Worm (Caenorhabditis elegans) whole organism, L2 larva: ENCODE results near the gene Y53G8B.1.

Source experiments
- C34F6.9 ChIP-seq: fragments of 150-350 bp; optimal IDR thresholded peaks from 2 replicates; lab custom pipeline; 2014; ENCODE audit warnings: missing biosample characterization, missing genetic modification characterization
- F13H6.1 ChIP-seq: sonication (generic microtip); optimal IDR thresholded peaks from 2 replicates; lab custom pipeline; 2016; ENCODE audit warnings: missing genetic modification characterization, missing compliant biosample characterization
- R02D3.7 ChIP-seq: fragments of 150-350 bp; optimal IDR thresholded peaks from 2 replicates; lab custom pipeline; 2014; ENCODE audit warnings: missing biosample characterization, missing genetic modification characterization
- ZK546.5 ChIP-seq: sonication (generic microtip); optimal IDR thresholded peaks from 2 replicates; lab custom pipeline; 2017; ENCODE audit warnings: missing biosample characterization, missing genetic modification characterization
- alr-1 ChIP-seq: fragments of 150-350 bp; optimal IDR thresholded peaks from 2 replicates; lab custom pipeline; 2014; ENCODE audit warnings: missing biosample characterization, missing genetic modification characterization
- ama-1 ChIP-seq: fragments of 150-350 bp; optimal IDR thresholded peaks from 2 replicates; lab custom pipeline; 2018; ENCODE audit warnings: inconsistent platforms
- ceh-16 ChIP-seq: fragments of 150-350 bp; optimal IDR thresholded peaks from 2 replicates; lab custom pipeline; 2014; ENCODE audit warnings: missing biosample characterization, missing genetic modification characterization
- ceh-82 ChIP-seq: fragments of 150-350 bp; optimal IDR thresholded peaks from 2 replicates; lab custom pipeline; 2014; ENCODE audit warnings: missing biosample characterization, missing genetic modification characterization
- crh-2 ChIP-seq: sonication (generic microtip); optimal IDR thresholded peaks from 2 replicates; lab custom pipeline; 2017; ENCODE audit warnings: missing biosample characterization, missing genetic modification characterization
- dmd-4 ChIP-seq: sonication (generic microtip); optimal IDR thresholded peaks from 2 replicates; lab custom pipeline; 2017; ENCODE audit warnings: missing biosample characterization, missing genetic modification characterization
- elt-1 ChIP-seq: fragments of 150-350 bp; optimal IDR thresholded peaks from 2 replicates; lab custom pipeline; 2014; ENCODE audit warnings: missing biosample characterization, missing genetic modification characterization
- gmeb-1 ChIP-seq: fragments of 150-350 bp; optimal IDR thresholded peaks from 2 replicates; lab custom pipeline; 2014; ENCODE audit warnings: missing biosample characterization, missing genetic modification characterization
- lin-13 ChIP-seq: fragments of 150-350 bp; optimal IDR thresholded peaks from 2 replicates; lab custom pipeline; 2014; ENCODE audit warnings: missing biosample characterization, missing genetic modification reagents, missing genetic modification characterization
- lin-39 ChIP-seq: fragments of 150-350 bp; optimal IDR thresholded peaks from 2 replicates; lab custom pipeline; 2014; ENCODE audit warnings: missing biosample characterization, missing genetic modification reagents, missing genetic modification characterization
- lsy-2 ChIP-seq, 2 experiments: fragments of 150-350 bp in 1 of 2; sonication (generic microtip) in 1 of 2; optimal IDR thresholded peaks; 2 replicates each; lab custom pipeline; 2014 to 2017; ENCODE audit warnings: missing biosample characterization in 2 of 2, missing genetic modification characterization in 2 of 2
- mab-5 ChIP-seq: fragments of 150-350 bp; optimal IDR thresholded peaks from 2 replicates; lab custom pipeline; 2014; ENCODE audit warnings: missing biosample characterization, missing genetic modification characterization
- mbf-1 ChIP-seq: sonication (generic microtip); optimal IDR thresholded peaks from 2 replicates; lab custom pipeline; 2017; ENCODE audit warnings: missing biosample characterization, missing genetic modification characterization
- nhr-12 ChIP-seq: fragments of 150-350 bp; optimal IDR thresholded peaks from 2 replicates; lab custom pipeline; 2014; ENCODE audit warnings: missing biosample characterization, missing genetic modification characterization
- nhr-129 ChIP-seq: fragments of 150-350 bp; optimal IDR thresholded peaks from 2 replicates; lab custom pipeline; 2014; ENCODE audit warnings: missing biosample characterization, missing genetic modification characterization
- nhr-23 ChIP-seq: fragments of 150-350 bp; optimal IDR thresholded peaks from 2 replicates; lab custom pipeline; 2014; ENCODE audit warnings: missing biosample characterization, missing genetic modification reagents, missing genetic modification characterization
- nhr-25 ChIP-seq: fragments of 150-350 bp; sonication (generic microtip); optimal IDR thresholded peaks from 3 replicates; lab custom pipeline; 2014; ENCODE audit warnings: missing biosample characterization, missing genetic modification characterization
- nhr-6 ChIP-seq: fragments of 150-350 bp; optimal IDR thresholded peaks from 2 replicates; lab custom pipeline; 2014; ENCODE audit warnings: missing biosample characterization, missing genetic modification characterization
- nhr-77 ChIP-seq: fragments of 150-350 bp; optimal IDR thresholded peaks from 2 replicates; lab custom pipeline; 2014; ENCODE audit warnings: missing biosample characterization, missing genetic modification characterization
- peb-1 ChIP-seq: fragments of 150-350 bp; optimal IDR thresholded peaks from 2 replicates; lab custom pipeline; 2014; ENCODE audit warnings: missing biosample characterization, missing genetic modification characterization
- sem-4 ChIP-seq: fragments of 150-350 bp; optimal IDR thresholded peaks from 2 replicates; lab custom pipeline; 2014; ENCODE audit warnings: missing biosample characterization, missing genetic modification reagents, missing genetic modification characterization
- skn-1 ChIP-seq: sonication (generic microtip); optimal IDR thresholded peaks from 2 replicates; lab custom pipeline; 2017; ENCODE audit warnings: missing biosample characterization, missing genetic modification characterization
- sma-9 ChIP-seq, 2 experiments: fragments of 150-350 bp in 1 of 2; sonication (generic microtip) in 1 of 2; optimal IDR thresholded peaks; 2 replicates each; lab custom pipeline; 2014 to 2016; ENCODE audit warnings: missing genetic modification characterization in 2 of 2, mild to moderate bottlenecking in 1 of 2, missing biosample characterization in 1 of 2, missing compliant biosample characterization in 1 of 2, missing genetic modification reagents in 1 of 2, moderate library complexity in 1 of 2
- snpc-4 ChIP-seq: fragments of 150-350 bp; optimal IDR thresholded peaks from 2 replicates; lab custom pipeline; 2014; ENCODE audit warnings: missing biosample characterization, missing genetic modification characterization
- unc-39 ChIP-seq: fragments of 150-350 bp; optimal IDR thresholded peaks from 2 replicates; lab custom pipeline; 2014; ENCODE audit warnings: missing biosample characterization, missing genetic modification characterization
- unc-55 ChIP-seq: fragments of 150-350 bp; sonication (generic microtip); optimal IDR thresholded peaks from 3 replicates; lab custom pipeline; 2014; ENCODE audit warnings: missing biosample characterization, missing genetic modification reagents, missing genetic modification characterization
- zag-1 ChIP-seq: fragments of 150-350 bp; optimal IDR thresholded peaks from 2 replicates; lab custom pipeline; 2014; ENCODE audit warnings: missing biosample characterization, missing genetic modification characterization
- ztf-1 ChIP-seq: fragments of 200-800 bp; sonication (Bioruptor generic); conservative IDR thresholded peaks from 2 replicates; pipeline ENCODE4 v1.3.6; 2022; ENCODE audit warnings: missing genetic modification characterization, missing compliant biosample characterization
- ztf-11 ChIP-seq: sonication (generic microtip); optimal IDR thresholded peaks from 2 replicates; lab custom pipeline; 2017; ENCODE audit warnings: missing biosample characterization, missing genetic modification characterization
- ztf-4 ChIP-seq: fragments of 150-350 bp; optimal IDR thresholded peaks from 2 replicates; lab custom pipeline; 2014; ENCODE audit warnings: missing biosample characterization, missing genetic modification characterization

The Y53G8B.1 gene

DNA sequence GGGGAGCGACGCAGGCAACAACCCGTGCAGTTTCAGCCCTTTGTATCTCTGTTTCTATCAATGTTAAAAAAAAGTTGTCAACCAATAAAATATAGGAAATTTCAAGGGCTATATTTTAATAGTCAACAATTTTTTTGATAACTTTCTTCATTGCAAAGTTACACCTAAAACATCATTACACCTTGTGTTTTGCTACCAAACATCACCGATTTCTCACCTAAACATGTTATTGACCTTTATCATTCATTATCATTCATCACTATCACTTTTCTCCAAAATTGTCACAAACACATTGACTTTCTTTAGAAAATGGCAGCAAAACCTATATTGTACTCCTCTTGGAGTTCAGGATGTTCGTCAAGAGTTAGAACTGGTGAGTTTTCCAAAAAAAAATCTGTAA is at the start of gene Y53G8B.1:
TSS of gene Y53G8B.1 (plus strand) at position 242 of the 400 bp plus-strand sequence.
- TF ChIP-seq nhr-77 (no peak), dmd-4 (tag; lab: Kevin White, UChicago) (no peak), lin-39 (tag; lab: Kevin White, UChicago) (no peak), F13H6.1 (tag; lab: Kevin White, UChicago) (no peak), nhr-6 (no peak)
- TF ChIP-seq, all 48 proteins: peak for 0

DNA sequence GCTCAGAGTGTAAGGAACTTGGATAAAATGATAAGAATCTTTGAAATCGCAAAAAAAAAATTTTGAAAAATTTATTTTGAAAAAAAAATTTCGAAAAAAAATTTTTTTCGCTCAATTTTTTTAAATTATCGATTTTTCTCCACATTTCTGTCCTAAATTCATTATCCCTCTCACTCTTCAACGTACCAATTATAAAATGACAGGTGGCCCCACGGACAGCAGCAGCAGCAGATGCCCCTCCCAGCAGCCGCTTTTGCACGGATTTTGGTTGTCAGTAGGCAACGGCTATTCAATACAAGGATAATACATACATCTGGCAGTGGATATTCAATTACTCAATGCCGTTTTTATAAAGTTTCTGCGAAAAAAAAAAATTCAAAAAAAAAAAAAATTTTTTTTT is 42.6 kb upstream of the Y53G8B.1 start, which contains the start of gene sft-1:
TSS of gene sft-1 (plus strand) at position 201 of the 400 bp plus-strand sequence.
- TF ChIP-seq C34F6.9: no peak
- TF ChIP-seq ama-1 (lab: Kevin White, UChicago): no peak
- no peak for TF ChIP-seq ztf-4
- TF ChIP-seq ztf-1 (GFP tag; lab: Robert Waterston, UW): no peak
- TF ChIP-seq sem-4: no peak
- no peak for TF ChIP-seq nhr-129 (tag; lab: Kevin White, UChicago)
- no peak for TF ChIP-seq mbf-1 (tag; lab: Kevin White, UChicago)
- TF ChIP-seq skn-1 (tag; lab: Kevin White, UChicago): no peak
- TF ChIP-seq lsy-2 (tag; optimal IDR thresholded peaks at IDR 0.05; lab: Kevin White, UChicago): no peak

DNA sequence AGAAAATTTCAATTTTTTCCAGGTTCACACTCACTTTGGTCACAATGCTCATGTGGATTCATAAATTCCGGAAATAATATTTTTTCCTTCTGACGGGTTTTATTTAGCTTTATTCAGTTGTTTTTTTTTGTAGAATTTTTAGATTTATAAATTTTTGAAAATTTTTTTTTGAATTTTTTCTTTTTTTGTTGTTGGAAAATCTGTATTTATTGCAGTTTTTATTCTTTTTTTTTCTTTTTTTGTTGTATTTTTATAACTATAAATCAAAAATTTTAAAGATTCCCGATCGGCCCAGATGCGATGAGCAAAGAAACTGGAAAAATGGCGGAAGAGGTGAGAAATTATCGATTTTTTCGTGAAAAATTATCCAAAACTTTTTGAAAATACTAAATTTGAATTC is 37.5 kb upstream of the Y53G8B.1 start, which contains the start of gene ccep-135:
TSS of gene ccep-135 (plus strand) at position 301 of the 400 bp plus-strand sequence.
- TF ChIP-seq nhr-23: no peak
- no peak for TF ChIP-seq mab-5
- no peak for TF ChIP-seq sem-4
- TF ChIP-seq ama-1 (lab: Kevin White, UChicago): no peak
- no peak for TF ChIP-seq ceh-82 (tag; lab: Kevin White, UChicago)
- TF ChIP-seq R02D3.7 (tag; lab: Kevin White, UChicago): no peak
- TF ChIP-seq unc-55 (GFP tag; lab: Kevin White, UChicago): no peak

DNA sequence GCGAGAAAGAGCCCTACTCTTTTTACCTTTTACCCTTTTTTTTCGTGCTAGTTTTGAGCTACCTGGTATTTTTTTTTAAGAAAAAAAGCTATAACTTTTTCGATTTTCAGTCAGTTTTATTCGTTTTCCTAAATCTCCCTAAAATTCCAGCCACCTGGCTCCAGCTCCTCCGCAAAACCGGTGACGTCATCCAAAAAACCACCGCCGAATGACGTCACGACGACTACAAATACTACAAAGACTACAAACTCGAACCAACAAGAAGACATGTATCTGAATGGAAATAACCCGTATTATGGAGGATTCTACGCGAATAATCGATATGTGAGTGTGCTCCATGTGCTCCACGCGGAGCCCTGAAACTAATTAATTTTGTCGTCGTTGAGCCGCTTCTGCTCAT is 34.4 kb upstream of the Y53G8B.1 start:
- TF ChIP-seq lin-13 (no peak), skn-1 (tag; lab: Kevin White, UChicago) (no peak), gmeb-1 (tag; lab: Kevin White, UChicago) (no peak), F13H6.1 (tag; lab: Kevin White, UChicago) (no peak), zag-1 (tag; lab: Kevin White, UChicago) (no peak), peb-1 (tag; lab: Kevin White, UChicago) (no peak), ztf-1 (GFP tag; lab: Robert Waterston, UW) (no peak), nhr-77 (no peak), snpc-4 (no peak)

DNA sequence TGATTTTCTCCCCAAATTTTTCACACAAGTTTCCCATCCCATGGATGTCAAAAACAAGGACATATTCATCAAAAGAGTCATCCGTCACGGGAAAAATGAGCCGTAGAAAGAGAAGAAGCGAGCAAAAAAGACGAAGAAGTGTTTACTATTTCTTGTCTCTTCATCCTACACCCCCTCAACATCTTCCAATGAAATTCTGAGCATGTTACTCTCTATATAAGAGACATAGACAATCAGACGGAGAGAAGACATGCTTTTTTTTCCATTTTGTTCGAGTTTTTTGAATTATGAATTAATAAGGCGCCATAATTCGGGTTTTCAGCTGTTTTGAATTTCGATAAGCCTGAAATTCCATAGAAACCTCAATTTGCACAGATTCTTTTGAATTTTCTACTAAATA is 33.0 kb upstream of the Y53G8B.1 start:
- TF ChIP-seq alr-1 (tag; lab: Kevin White, UChicago): peak; percentile 41
- TF ChIP-seq unc-55 (GFP tag; lab: Kevin White, UChicago): peak; percentile 91
- no peak for TF ChIP-seq ama-1 (lab: Kevin White, UChicago)
- peak in 1 of 2 experiments; percentile 53 for TF ChIP-seq lsy-2 (tag; optimal IDR thresholded peaks at IDR 0.05; lab: Kevin White, UChicago)
- TF ChIP-seq crh-2 (tag; lab: Kevin White, UChicago): peak; percentile 14
- TF ChIP-seq ZK546.5 (tag; lab: Kevin White, UChicago): no peak
- TF ChIP-seq C34F6.9: peak; percentile 65

DNA sequence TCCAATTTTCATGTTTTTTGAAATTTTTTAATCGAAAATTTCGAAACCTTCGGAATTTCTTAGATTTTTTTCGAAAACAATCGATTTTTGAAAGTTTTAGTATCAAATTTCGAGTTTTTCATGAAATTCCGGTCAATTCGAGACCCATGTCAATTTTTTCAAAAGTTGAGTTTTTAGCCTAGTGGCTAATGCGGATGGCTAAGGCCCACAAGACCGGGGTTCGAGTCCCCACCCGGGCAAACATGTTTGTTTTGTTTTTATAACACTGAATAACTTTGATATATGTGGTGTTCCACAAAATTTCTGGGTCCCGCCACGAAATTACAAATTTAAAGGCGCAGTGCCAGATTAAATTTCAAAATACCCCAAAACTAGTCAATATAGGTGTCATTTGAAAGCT is 29.7 kb upstream of the Y53G8B.1 start:
- TF ChIP-seq lin-39 (tag; lab: Kevin White, UChicago): no peak
- TF ChIP-seq zag-1 (tag; lab: Kevin White, UChicago): no peak
- TF ChIP-seq nhr-129 (tag; lab: Kevin White, UChicago): no peak
- no peak for TF ChIP-seq mbf-1 (tag; lab: Kevin White, UChicago)
- no peak for TF ChIP-seq ztf-4
- TF ChIP-seq nhr-6: no peak
- TF ChIP-seq sem-4: no peak
- no peak for TF ChIP-seq nhr-12 (tag; lab: Kevin White, UChicago)
- TF ChIP-seq nhr-25 (tag; lab: Kevin White, UChicago): no peak
- TF ChIP-seq, all 48 proteins: peak for 0

DNA sequence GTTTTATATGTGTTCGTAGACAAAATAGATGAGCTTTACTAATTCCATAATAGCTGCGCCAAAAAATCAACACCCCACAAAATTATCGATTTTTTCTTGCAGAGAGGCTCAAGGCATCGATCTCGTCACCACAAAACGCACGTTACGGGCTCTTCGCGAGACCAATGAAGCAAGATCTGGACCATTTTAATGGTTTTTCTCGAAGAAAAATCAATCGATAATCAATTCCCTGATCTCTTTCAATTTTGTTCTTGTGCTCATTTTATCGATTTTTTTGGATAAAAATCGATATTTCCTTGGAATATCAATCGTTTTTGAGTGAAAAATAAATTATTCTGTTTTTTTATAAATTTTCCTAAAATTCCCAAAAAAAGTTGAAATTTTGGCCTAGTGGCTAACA is 29.0 kb upstream of the Y53G8B.1 start:
- TF ChIP-seq ztf-11 (tag; lab: Kevin White, UChicago) (no peak), gmeb-1 (tag; lab: Kevin White, UChicago) (no peak), unc-39 (no peak), skn-1 (tag; lab: Kevin White, UChicago) (no peak), lsy-2 (tag; optimal IDR thresholded peaks at IDR 0.05; lab: Kevin White, UChicago) (no peak), ceh-16 (no peak), sma-9 (GFP tag; optimal IDR thresholded peaks at IDR 0.05; lab: Kevin White, UChicago) (no peak), sma-9 (tag; optimal IDR thresholded peaks at IDR 0.05; lab: Kevin White, UChicago) (no peak), elt-1 (tag; lab: Kevin White, UChicago) (no peak)
